Fruit fly (Drosophila melanogaster) whole organism, prepupa: ENCODE data around the gene CG4982.

Source experiments
- Blimp-1 ChIP-seq: fragments of 200-800 bp; sonication (Bioruptor generic); optimal IDR thresholded peaks from 3 replicates; lab custom pipeline; 2017; ENCODE audit warnings: missing biosample characterization, missing genetic modification characterization, mild to moderate bottlenecking, moderate library complexity, missing genetic modification reagents
- CG10631 ChIP-seq: fragments of 200-800 bp; sonication (Bioruptor generic); optimal IDR thresholded peaks from 2 replicates; lab custom pipeline; 2016; ENCODE audit warnings: missing biosample characterization, missing genetic modification characterization
- CG11294 ChIP-seq: fragments of 200-800 bp; sonication (Bioruptor generic); IDR thresholded peaks from 2 replicates; pipeline ENCODE4 v1.3.6; 2022; ENCODE audit warnings: missing biosample characterization, missing genetic modification characterization
- CG11762 ChIP-seq: fragments of 200-800 bp; sonication (Bioruptor generic); optimal IDR thresholded peaks from 3 replicates; lab custom pipeline; 2016; ENCODE audit warnings: missing biosample characterization, missing genetic modification characterization; ENCODE audit not compliant: insufficient read depth
- CG11902 ChIP-seq: fragments of 200-800 bp; sonication (Bioruptor generic); optimal IDR thresholded peaks from 3 replicates; lab custom pipeline; 2016; ENCODE audit warnings: missing biosample characterization, missing genetic modification characterization
- CG1621 ChIP-seq: fragments of 200-800 bp; sonication (Bioruptor generic); optimal IDR thresholded peaks from 3 replicates; lab custom pipeline; 2018; ENCODE audit warnings: missing biosample characterization, mild to moderate bottlenecking, missing genetic modification characterization
- CG3032 ChIP-seq: fragments of 200-800 bp; optimal IDR thresholded peaks from 2 replicates; lab custom pipeline; 2019; ENCODE audit warnings: missing biosample characterization, mild to moderate bottlenecking, missing genetic modification characterization, moderate library complexity
- CG31627 ChIP-seq: fragments of 200-800 bp; sonication (Bioruptor generic); optimal IDR thresholded peaks from 3 replicates; lab custom pipeline; 2016; ENCODE audit warnings: missing biosample characterization, missing genetic modification characterization
- CG32006 ChIP-seq: fragments of 200-800 bp; sonication (Bioruptor generic); optimal IDR thresholded peaks from 3 replicates; lab custom pipeline; 2017; ENCODE audit warnings: missing biosample characterization, mild to moderate bottlenecking, missing genetic modification characterization
- CG34406 ChIP-seq: fragments of 200-800 bp; sonication (Bioruptor generic); optimal IDR thresholded peaks from 3 replicates; lab custom pipeline; 2016; ENCODE audit warnings: missing biosample characterization, missing genetic modification characterization
- CG3919 ChIP-seq: fragments of 200-800 bp; sonication (Bioruptor generic); optimal IDR thresholded peaks from 3 replicates; lab custom pipeline; 2016; ENCODE audit warnings: missing biosample characterization, missing genetic modification characterization
- CG6163 ChIP-seq: fragments of 200-800 bp; sonication (Bioruptor generic); IDR thresholded peaks from 3 replicates; pipeline ENCODE4 v1.3.6; 2022; ENCODE audit warnings: missing biosample characterization, missing genetic modification characterization
- CG6276 ChIP-seq: fragments of 200-800 bp; sonication (Bioruptor generic); optimal IDR thresholded peaks from 2 replicates; lab custom pipeline; 2017; ENCODE audit warnings: missing biosample characterization, mild to moderate bottlenecking, missing genetic modification characterization
- CG6792 ChIP-seq: fragments of 200-800 bp; sonication (Bioruptor generic); optimal IDR thresholded peaks from 3 replicates; lab custom pipeline; 2016; ENCODE audit warnings: missing biosample characterization, missing genetic modification characterization
- CG6808 ChIP-seq: fragments of 200-800 bp; sonication (Bioruptor generic); optimal IDR thresholded peaks from 3 replicates; lab custom pipeline; 2017; ENCODE audit warnings: missing biosample characterization, missing genetic modification characterization, mild to moderate bottlenecking, moderate library complexity, missing genetic modification reagents
- CG6854 ChIP-seq: fragments of 200-800 bp; sonication (Bioruptor generic); optimal IDR thresholded peaks from 2 replicates; lab custom pipeline; 2017; ENCODE audit warnings: missing biosample characterization, mild to moderate bottlenecking, missing genetic modification characterization
- CG7368 ChIP-seq: fragments of 200-800 bp; sonication (Bioruptor generic); optimal IDR thresholded peaks from 3 replicates; lab custom pipeline; 2016; ENCODE audit warnings: missing biosample characterization, missing genetic modification characterization
- CG8119 ChIP-seq: fragments of 200-800 bp; sonication (Bioruptor generic); IDR thresholded peaks from 3 replicates; pipeline ENCODE4 v1.3.6; 2022; ENCODE audit warnings: missing biosample characterization, missing genetic modification characterization
- CG8632 ChIP-seq: fragments of 200-800 bp; sonication (Bioruptor generic); optimal IDR thresholded peaks from 3 replicates; lab custom pipeline; 2016; ENCODE audit warnings: missing biosample characterization, missing genetic modification characterization
- CG9139 ChIP-seq: fragments of 200-800 bp; sonication (Bioruptor generic); optimal IDR thresholded peaks from 3 replicates; lab custom pipeline; 2017; ENCODE audit warnings: missing biosample characterization, mild to moderate bottlenecking, missing genetic modification characterization
- Eip75B ChIP-seq: fragments of 200-800 bp; sonication (Bioruptor generic); optimal IDR thresholded peaks from 3 replicates; lab custom pipeline; 2016; ENCODE audit warnings: missing biosample characterization, missing genetic modification characterization
- Eip78C ChIP-seq: fragments of 200-800 bp; sonication (Bioruptor generic); peaks from one replicate; lab custom pipeline; 2016; ENCODE audit warnings: missing biosample characterization, missing genetic modification characterization
- Ets21C ChIP-seq: fragments of 200-800 bp; sonication (Bioruptor generic); optimal IDR thresholded peaks from 3 replicates; lab custom pipeline; 2016; ENCODE audit warnings: missing biosample characterization, missing genetic modification characterization
- Ets96B ChIP-seq: fragments of 200-800 bp; optimal IDR thresholded peaks from 2 replicates; lab custom pipeline; 2019; ENCODE audit warnings: missing biosample characterization, mild to moderate bottlenecking, missing genetic modification characterization, moderate library complexity
- Hr39 ChIP-seq: fragments of 200-800 bp; sonication (Bioruptor generic); optimal IDR thresholded peaks from 2 replicates; lab custom pipeline; 2016; ENCODE audit warnings: missing biosample characterization, missing genetic modification characterization
- Hr4 ChIP-seq: fragments of 200-800 bp; sonication (Bioruptor generic); optimal IDR thresholded peaks from 3 replicates; lab custom pipeline; 2016; ENCODE audit warnings: missing biosample characterization, missing genetic modification characterization
- Lpt ChIP-seq: fragments of 200-800 bp; sonication (Bioruptor generic); optimal IDR thresholded peaks from 3 replicates; lab custom pipeline; 2016; ENCODE audit warnings: missing biosample characterization, missing genetic modification characterization
- Met ChIP-seq: fragments of 200-800 bp; sonication (Bioruptor generic); optimal IDR thresholded peaks from 3 replicates; lab custom pipeline; 2016; ENCODE audit warnings: missing biosample characterization, missing genetic modification characterization
- OdsH ChIP-seq: fragments of 200-800 bp; sonication (Bioruptor generic); optimal IDR thresholded peaks from 3 replicates; lab custom pipeline; 2016; ENCODE audit warnings: missing biosample characterization, missing genetic modification characterization
- Smox ChIP-seq: fragments of 200-800 bp; sonication (Bioruptor generic); optimal IDR thresholded peaks from 3 replicates; lab custom pipeline; 2016; ENCODE audit warnings: missing biosample characterization, missing genetic modification characterization
- Sox14 ChIP-seq: fragments of 200-800 bp; sonication (Bioruptor generic); optimal IDR thresholded peaks from 3 replicates; lab custom pipeline; 2016; ENCODE audit warnings: missing biosample characterization, missing genetic modification characterization
- achi ChIP-seq: fragments of 200-800 bp; sonication (Bioruptor generic); optimal IDR thresholded peaks from 3 replicates; lab custom pipeline; 2016; ENCODE audit warnings: missing biosample characterization, missing genetic modification characterization
- acj6 ChIP-seq: fragments of 200-800 bp; sonication (Bioruptor generic); optimal IDR thresholded peaks from 3 replicates; lab custom pipeline; 2016; ENCODE audit warnings: missing biosample characterization, missing genetic modification characterization
- cyc ChIP-seq: fragments of 200-800 bp; sonication (Bioruptor generic); optimal IDR thresholded peaks from 3 replicates; lab custom pipeline; 2016; ENCODE audit warnings: missing biosample characterization, missing genetic modification characterization
- dac ChIP-seq: fragments of 200-800 bp; sonication (Bioruptor generic); optimal IDR thresholded peaks from 2 replicates; lab custom pipeline; 2017; ENCODE audit warnings: missing biosample characterization, mild to moderate bottlenecking, missing genetic modification characterization
- dsx ChIP-seq: fragments of 200-800 bp; optimal IDR thresholded peaks from 3 replicates; lab custom pipeline; 2019; ENCODE audit warnings: missing biosample characterization, mild to moderate bottlenecking, missing genetic modification characterization, moderate library complexity; ENCODE audit not compliant: poor library complexity, severe bottlenecking
- fd59A ChIP-seq: fragments of 200-800 bp; sonication (Bioruptor generic); optimal IDR thresholded peaks from 2 replicates; lab custom pipeline; 2017; ENCODE audit warnings: missing biosample characterization, mild to moderate bottlenecking, missing genetic modification characterization, missing genetic modification reagents
- fkh ChIP-seq: fragments of 200-800 bp; sonication (Bioruptor generic); optimal IDR thresholded peaks from 3 replicates; lab custom pipeline; 2017; ENCODE audit warnings: missing biosample characterization, mild to moderate bottlenecking, missing genetic modification characterization, moderate library complexity
- net ChIP-seq: fragments of 200-800 bp; sonication (Bioruptor generic); optimal IDR thresholded peaks from 3 replicates; lab custom pipeline; 2016; ENCODE audit warnings: missing biosample characterization, missing genetic modification characterization
- pdm3 ChIP-seq: fragments of 200-800 bp; sonication (Bioruptor generic); optimal IDR thresholded peaks from 3 replicates; lab custom pipeline; 2016; ENCODE audit warnings: missing biosample characterization, missing genetic modification characterization
- salr ChIP-seq, 2 experiments: fragments of 200-800 bp; sonication (Bioruptor generic); optimal IDR thresholded peaks; 3 replicates each; lab custom pipeline; 2016 to 2018; ENCODE audit warnings: missing biosample characterization in 2 of 2, missing genetic modification characterization in 2 of 2, mild to moderate bottlenecking in 1 of 2
- spab ChIP-seq: fragments of 200-800 bp; sonication (Bioruptor generic); optimal IDR thresholded peaks from 2 replicates; lab custom pipeline; 2017; ENCODE audit warnings: missing biosample characterization, mild to moderate bottlenecking, missing genetic modification characterization, missing genetic modification reagents
- topi ChIP-seq: fragments of 200-800 bp; sonication (Bioruptor generic); optimal IDR thresholded peaks from 3 replicates; lab custom pipeline; 2016; ENCODE audit warnings: missing biosample characterization, missing genetic modification characterization

CG4982 gene

DNA sequence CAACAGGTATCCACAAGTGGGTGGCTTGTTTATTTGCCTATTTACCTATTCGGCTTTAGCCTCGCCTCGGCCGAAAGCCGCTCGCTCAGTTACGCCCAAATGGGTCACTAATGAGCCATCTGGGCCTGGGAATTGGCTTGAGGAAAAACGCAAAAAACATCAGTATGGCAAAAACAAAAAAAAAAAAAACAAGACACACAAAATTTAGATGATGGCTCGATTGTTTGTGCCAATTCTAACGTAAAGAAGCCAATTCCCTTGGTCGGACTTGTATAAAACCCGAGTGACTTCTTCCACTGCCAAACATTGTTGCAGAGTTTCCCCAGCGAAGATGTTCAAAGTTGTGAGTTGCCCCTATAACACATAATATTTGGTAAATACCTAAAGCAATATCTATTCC is at the start of gene CG4982:
Gene CG4982 (plus strand): TSS at position 301 of the 400 bp plus-strand sequence.
- TF ChIP-seq CG6276 (GFP tag; lab: Kevin White, UChicago), result no peak
- no peak for TF ChIP-seq salr (GFP tag; optimal IDR thresholded peaks at IDR 0.05; lab: Kevin White, UChicago)
- TF ChIP-seq dsx (GFP tag; lab: Kevin White, UChicago), result no peak
- no peak for TF ChIP-seq Met (GFP tag; lab: Kevin White, UChicago)

DNA sequence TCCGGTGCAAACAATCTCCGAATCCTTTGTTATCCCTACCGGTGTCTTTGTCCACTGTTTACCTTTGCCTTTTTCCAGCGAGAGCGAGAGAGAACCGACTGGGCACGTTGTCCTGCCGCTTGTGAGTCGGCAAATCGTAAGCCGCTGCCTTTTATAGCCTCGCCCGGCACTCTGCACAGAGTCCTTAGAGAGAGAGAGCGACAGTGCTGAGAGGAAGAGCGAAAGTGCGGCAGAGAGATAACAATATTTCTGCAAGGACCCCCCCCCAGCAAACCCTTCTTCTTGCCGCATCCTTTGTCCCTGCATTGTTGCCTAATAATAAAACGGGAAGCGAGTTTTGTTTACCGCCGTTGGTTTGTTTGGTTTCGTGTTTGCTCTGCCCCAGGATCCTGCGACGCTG is 49.0 kb upstream of the CG4982 start, which contains the start of gene CG13055:
Gene CG13055 (minus strand): TSS at position 101 of the 400 bp plus-strand sequence.
- TF ChIP-seq CG6854 (GFP tag; lab: Kevin White, UChicago) (no peak), CG3032 (tag; lab: Kevin White, UChicago) (no peak)

DNA sequence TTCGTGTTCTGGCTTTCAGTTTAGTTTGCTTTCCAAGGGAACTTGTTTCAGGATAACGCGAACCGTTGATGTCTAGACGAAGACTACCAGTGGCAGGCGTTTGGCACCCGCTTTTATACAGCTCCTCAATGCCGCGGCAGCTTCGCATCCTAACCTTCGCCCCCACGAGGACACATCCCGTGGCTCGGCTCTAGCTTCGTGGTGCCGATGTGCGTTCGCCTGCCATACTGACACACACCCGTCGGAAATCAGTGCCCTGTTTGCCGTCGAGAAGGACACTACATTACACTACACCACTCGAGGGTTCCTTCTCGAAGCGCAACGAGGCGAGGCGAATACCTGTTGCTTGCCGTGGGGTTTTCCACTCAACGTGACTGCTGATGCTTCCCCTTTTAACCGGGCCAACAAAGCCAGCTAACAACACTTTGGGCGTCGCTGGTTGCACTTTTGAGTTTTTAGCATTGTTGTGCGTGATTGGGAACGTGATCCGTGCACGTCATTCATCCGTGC is 44.1 kb upstream of the CG4982 start, which contains the start of gene CG13054:
Gene CG13054 (minus strand): TSS at position 74 of the 510 bp plus-strand sequence.
- TF ChIP-seq CG6792 (GFP tag; lab: Kevin White, UChicago) (no peak), achi (GFP tag; lab: Kevin White, UChicago) (no peak), pdm3 (GFP tag; lab: Kevin White, UChicago) (no peak), CG34406 (no peak)

DNA sequence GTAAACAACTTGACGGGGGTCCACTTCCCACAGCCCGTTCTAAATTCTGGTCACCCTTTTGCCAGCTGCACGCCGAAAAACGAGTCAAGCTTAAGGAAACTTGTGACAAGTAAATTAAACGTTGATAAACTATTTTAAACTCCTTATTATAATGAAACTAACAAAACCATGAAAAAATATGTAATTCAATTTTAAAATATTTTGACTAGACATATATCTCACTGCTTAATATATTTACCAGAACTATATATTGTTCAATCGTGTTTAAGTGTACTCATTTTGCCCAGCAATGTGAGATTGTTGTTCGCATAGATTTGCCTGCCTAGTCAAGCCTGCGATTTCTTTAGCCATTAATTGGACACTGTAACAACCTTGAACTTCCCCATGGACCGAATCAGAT is 41.7 kb upstream of the CG4982 start, which contains the start of gene CG13053:
Gene CG13053 (minus strand): TSS at position 171 of the 400 bp plus-strand sequence.
- no peak for TF ChIP-seq CG11762 (GFP tag; lab: Kevin White, UChicago)
- TF ChIP-seq Hr4 (GFP tag; lab: Kevin White, UChicago), result no peak
- peak; percentile 46 for TF ChIP-seq CG3919
- TF ChIP-seq cyc (GFP tag; lab: Kevin White, UChicago), result no peak
- peak; percentile 58 for TF ChIP-seq Eip75B (GFP tag; lab: Kevin White, UChicago)
- peak; percentile 71 for TF ChIP-seq spab (GFP tag; lab: Kevin White, UChicago)
- TF ChIP-seq Eip78C (GFP tag; lab: Kevin White, UChicago), result peak; percentile 89
- TF ChIP-seq Ets96B (tag; lab: Kevin White, UChicago), result peak; percentile 82
- TF ChIP-seq CG6808 (GFP tag; lab: Kevin White, UChicago), result peak; percentile 77
- TF ChIP-seq CG34406, result no peak
- no peak for TF ChIP-seq dac (GFP tag; lab: Kevin White, UChicago)
- no peak for TF ChIP-seq net (GFP tag; lab: Kevin White, UChicago)
- TF ChIP-seq achi (GFP tag; lab: Kevin White, UChicago), result peak; percentile 20
- TF ChIP-seq CG6163 (GFP tag; lab: Robert Waterston, UW), result peak; percentile 31; the same call in 1 of the 3 replicates
- TF ChIP-seq CG11294 (GFP tag; lab: Robert Waterston, UW), result no peak
- no peak for TF ChIP-seq CG11902 (GFP tag; lab: Kevin White, UChicago)
- TF ChIP-seq Met (GFP tag; lab: Kevin White, UChicago), result no peak
- TF ChIP-seq CG32006 (GFP tag; lab: Kevin White, UChicago), result no peak
- TF ChIP-seq Lpt (GFP tag; lab: Kevin White, UChicago), result no peak
- TF ChIP-seq CG31627, result no peak
- peak; percentile 85 for TF ChIP-seq dsx (GFP tag; lab: Kevin White, UChicago)
- TF ChIP-seq CG6854 (GFP tag; lab: Kevin White, UChicago), result no peak
- no peak for TF ChIP-seq topi (GFP tag; lab: Kevin White, UChicago)
- TF ChIP-seq Blimp-1 (GFP tag; lab: Kevin White, UChicago), result no peak
- TF ChIP-seq acj6 (GFP tag; lab: Kevin White, UChicago), result peak; percentile 23
- TF ChIP-seq Smox (GFP tag; lab: Kevin White, UChicago), result no peak
- TF ChIP-seq CG3032 (tag; lab: Kevin White, UChicago), result peak; percentile 74
- no peak for TF ChIP-seq CG7368 (GFP tag; lab: Kevin White, UChicago)
- TF ChIP-seq CG8632, result no peak
- no peak for TF ChIP-seq Hr39 (GFP tag; lab: Kevin White, UChicago)
- TF ChIP-seq fd59A (GFP tag; lab: Kevin White, UChicago), result peak; percentile 62
- peak; percentile 6 for TF ChIP-seq CG9139 (GFP tag; lab: Kevin White, UChicago)
- TF ChIP-seq Sox14, result no peak
- TF ChIP-seq CG6276 (GFP tag; lab: Kevin White, UChicago), result no peak
- TF ChIP-seq Ets21C (GFP tag; lab: Kevin White, UChicago), result no peak
- peak in 1 of 2 experiments; percentile 25 for TF ChIP-seq salr (GFP tag; optimal IDR thresholded peaks at IDR 0.05; lab: Kevin White, UChicago)
- peak; percentile 64 for TF ChIP-seq CG10631
- no peak for TF ChIP-seq fkh (GFP tag; lab: Kevin White, UChicago)
- TF ChIP-seq CG1621, result no peak
- TF ChIP-seq CG8119 (GFP tag; lab: Robert Waterston, UW), result peak; percentile 28; the same call in 1 of the 3 replicates
- peak; percentile 8 for TF ChIP-seq OdsH (GFP tag; lab: Kevin White, UChicago)
- no peak for TF ChIP-seq CG6792 (GFP tag; lab: Kevin White, UChicago)
